Fruit fly (Drosophila melanogaster): ENCODE results near the gene Wdr81.

DNA sequence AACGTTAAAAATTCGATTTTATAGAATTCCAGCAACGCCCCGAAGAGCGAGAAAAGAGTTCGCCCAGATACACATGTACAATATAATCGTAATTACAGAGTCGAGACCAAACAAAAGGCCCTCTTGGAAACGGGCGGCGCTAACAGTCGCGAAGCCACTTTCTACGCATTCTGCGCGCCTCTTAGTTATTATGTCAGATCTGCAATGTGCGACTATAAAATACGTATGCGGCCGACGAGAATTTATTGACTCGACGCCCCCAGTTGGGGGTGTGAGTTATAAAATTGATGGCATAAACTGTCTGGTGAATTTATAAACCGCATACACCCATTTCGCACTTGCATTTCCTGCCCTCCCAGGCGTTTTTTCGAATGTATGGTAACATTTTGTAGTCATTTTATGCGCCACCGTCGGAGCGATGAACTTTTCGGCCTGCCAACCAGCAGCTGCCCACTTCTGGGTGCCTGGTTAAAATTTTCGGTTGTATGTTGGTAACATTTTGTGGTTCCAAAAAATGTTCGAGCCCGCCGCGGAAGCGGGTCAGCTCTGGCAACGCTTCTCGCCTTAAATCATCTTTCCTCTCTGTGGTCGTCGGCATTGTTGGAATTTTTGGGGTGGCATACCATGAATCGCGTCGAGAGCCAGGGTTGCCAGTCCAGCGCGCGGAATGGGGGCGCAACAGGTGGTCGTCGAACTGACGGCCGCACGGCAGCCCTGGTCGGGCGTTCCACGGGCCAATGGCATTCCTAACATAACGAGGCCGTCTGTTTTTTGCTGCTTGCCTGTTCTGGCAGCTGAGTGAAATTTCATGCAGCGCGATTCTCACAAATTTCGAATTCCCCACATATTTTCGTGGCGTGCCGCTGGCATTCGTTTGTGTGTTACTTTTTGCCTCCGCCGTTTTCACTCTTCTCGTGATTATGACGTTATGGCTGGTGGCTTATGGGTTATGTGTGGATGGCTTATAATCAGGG lies 8.8 kb downstream of the Wdr81 start:
- TF ChIP-seq Dll (optimal IDR thresholded peaks at IDR 0.05) (peak; percentile 42), CG8478 (optimal IDR thresholded peaks at IDR 0.05) (no peak), psq (optimal IDR thresholded peaks at IDR 0.05) (no peak), pan (optimal IDR thresholded peaks at IDR 0.05) (no peak), usp (GFP tag; optimal IDR thresholded peaks at IDR 0.05) (no peak), EcR (GFP tag; optimal IDR thresholded peaks at IDR 0.05) (peak; percentile 96 to 98)

Measured in whole organism.